Worm (Caenorhabditis elegans) whole organism, early embryonic: Measurements from ENCODE around the gene srh-172.

Experiments used
- F13C5.2 ChIP-seq: sonication (generic microtip); optimal IDR thresholded peaks from 2 replicates; lab custom pipeline; 2017; ENCODE audit warnings: mild to moderate bottlenecking, missing genetic modification characterization, inconsistent platforms, missing compliant biosample characterization
- ama-1 ChIP-seq: fragments of 150-350 bp; optimal IDR thresholded peaks from 2 replicates; lab custom pipeline; 2014
- ceh-13 ChIP-seq: fragments of 200-800 bp; sonication (Bioruptor generic); optimal IDR thresholded peaks from 2 replicates; lab custom pipeline; 2018; ENCODE audit warnings: mild to moderate bottlenecking, missing genetic modification characterization, missing compliant biosample characterization
- flt-1 ChIP-seq: fragments of 200-800 bp; sonication (Bioruptor generic); IDR thresholded peaks from 2 replicates; pipeline ENCODE4 v1.3.6; 2022; ENCODE audit warnings: missing genetic modification characterization, missing compliant biosample characterization
- hmbx-1 ChIP-seq: sonication (generic microtip); optimal IDR thresholded peaks from 2 replicates; lab custom pipeline; 2016; ENCODE audit warnings: mild to moderate bottlenecking, missing genetic modification characterization, missing compliant biosample characterization
- scrt-1 ChIP-seq: fragments of 200-800 bp; sonication (Bioruptor generic); IDR thresholded peaks from 2 replicates; pipeline ENCODE4 v1.3.6; 2022; ENCODE audit warnings: missing genetic modification characterization, missing compliant biosample characterization
- tbx-37 ChIP-seq: fragments of 200-800 bp; sonication (Bioruptor generic); conservative IDR thresholded peaks from 2 replicates; pipeline ENCODE4 v1.3.6; 2022; ENCODE audit warnings: missing genetic modification reagents, missing genetic modification characterization, missing compliant biosample characterization

ce11 chrV:19915973-19916605, 42.8 kb upstream of the srh-172 start, which contains the start of the genes chk-2 and Y60A3A.19:
- TF ChIP-seq flt-1 (GFP tag; lab: Robert Waterston, UW) (no peak), ama-1 (lab: Kevin White, UChicago) (no peak), F13C5.2 (tag; lab: Kevin White, UChicago) (no peak), ceh-13 (GFP tag; lab: Kevin White, UChicago) (no peak), hmbx-1 (tag; lab: Kevin White, UChicago) (no peak), scrt-1 (GFP tag; lab: Robert Waterston, UW) (no peak), tbx-37 (GFP tag; lab: Robert Waterston, UW) (no peak)
